Worm (Caenorhabditis elegans): ENCODE measurements around the gene B0228.1.

- TF ChIP-seq ztf-11 (tag; optimal IDR thresholded peaks at IDR 0.05): no peak
- no peak for TF ChIP-seq unc-120 (tag; optimal IDR thresholded peaks at IDR 0.05; ENCODE audit: poor library complexity, severe bottlenecking)
- TF ChIP-seq mep-1 (tag; optimal IDR thresholded peaks at IDR 0.05): no peak
Measured at ce11 chrII:7736725-7737124, 18.4 kb upstream of the B0228.1 start.
